Worm (Caenorhabditis elegans): ENCODE results near the gene yif-1.

ce11 chrV:10054872-10055271 is at the start of gene yif-1:
- no peak for TF ChIP-seq nhr-11 (tag; optimal IDR thresholded peaks at IDR 0.05)
- no peak for TF ChIP-seq lin-13 (GFP tag; optimal IDR thresholded peaks at IDR 0.05)
- TF ChIP-seq aly-2 (tag; optimal IDR thresholded peaks at IDR 0.05) = no peak
- no peak for TF ChIP-seq nhr-237 (tag; optimal IDR thresholded peaks at IDR 0.05)
- no peak for TF ChIP-seq ceh-82 (tag; optimal IDR thresholded peaks at IDR 0.05)
- TF ChIP-seq elt-2 (tag; optimal IDR thresholded peaks at IDR 0.05) = no peak
- TF ChIP-seq efl-1 (optimal IDR thresholded peaks at IDR 0.05) = peak; percentile 23 to 34
- peak; percentile 31 to 90 for TF ChIP-seq efl-1 (GFP tag; optimal IDR thresholded peaks at IDR 0.05 in 1 of 2)
- TF ChIP-seq snpc-4 (tag; optimal IDR thresholded peaks at IDR 0.05) = no peak
- no peak for TF ChIP-seq C34B4.2 (tag; optimal IDR thresholded peaks at IDR 0.05)
- no peak for TF ChIP-seq lin-39 (tag; optimal IDR thresholded peaks at IDR 0.05)
- no peak for TF ChIP-seq aha-1 (tag; optimal IDR thresholded peaks at IDR 0.05)

Data from whole organism, L1 larva.